Worm (Caenorhabditis elegans) whole organism, L1 larva: ENCODE results near the gene Y82E9BR.8.
A peak's percentile ranks its signal among the peaks of the same experiment; 100 is the strongest.

Experiments used
- aha-1 ChIP-seq: fragments of 150-350 bp; optimal IDR thresholded peaks from 2 replicates; lab custom pipeline; 2014; ENCODE audit warnings: missing biosample characterization, missing genetic modification characterization
- alr-1 ChIP-seq: fragments of 200-800 bp; sonication (Bioruptor generic); optimal IDR thresholded peaks from 2 replicates; lab custom pipeline; 2018; ENCODE audit warnings: borderline replicate concordance, mild to moderate bottlenecking, missing genetic modification characterization, missing compliant biosample characterization
- aly-2 ChIP-seq: fragments of 150-350 bp; optimal IDR thresholded peaks from 2 replicates; lab custom pipeline; 2014; ENCODE audit warnings: missing biosample characterization, missing genetic modification characterization
- ceh-82 ChIP-seq, 3 experiments: fragments of 150-350 bp in 1 of 3; sonication (generic microtip) in 2 of 3; optimal IDR thresholded peaks; 2 replicates each; lab custom pipeline; 2014 to 2017; ENCODE audit warnings: missing biosample characterization in 3 of 3, missing genetic modification characterization in 3 of 3
- ceh-88 ChIP-seq: fragments of 200-800 bp; sonication (Bioruptor generic); IDR thresholded peaks from 2 replicates; pipeline ENCODE4 v1.3.6; 2022; ENCODE audit warnings: missing genetic modification characterization, missing compliant biosample characterization
- ces-1 ChIP-seq: fragments of 150-350 bp; optimal IDR thresholded peaks from 2 replicates; lab custom pipeline; 2014; ENCODE audit warnings: missing biosample characterization, missing genetic modification reagents, missing genetic modification characterization
- dpl-1 ChIP-seq, 3 experiments: fragments of 150-350 bp in 2 of 3; sonication (generic microtip) in 1 of 3; optimal IDR thresholded peaks; 2 replicates each; lab custom pipeline; 2014 to 2017; ENCODE audit warnings: missing biosample characterization in 3 of 3, missing genetic modification characterization in 3 of 3, missing genetic modification reagents in 3 of 3
- dsc-1 ChIP-seq: sonication (generic microtip); optimal IDR thresholded peaks from 2 replicates; lab custom pipeline; 2016; ENCODE audit warnings: mild to moderate bottlenecking, missing genetic modification characterization, missing compliant biosample characterization
- efl-1 ChIP-seq, 4 experiments: fragments of 150-350 bp; optimal IDR thresholded peaks in 3 of 4; peaks in 1 of 4; 1 replicate in 1 of 4; 2 replicates in 3 of 4; lab custom pipeline; 2014; ENCODE audit warnings: missing biosample characterization in 2 of 4, missing genetic modification characterization in 2 of 4, missing genetic modification reagents in 2 of 4
- egl-13 ChIP-seq: sonication (generic microtip); optimal IDR thresholded peaks from 2 replicates; lab custom pipeline; 2016; ENCODE audit warnings: missing genotype, missing genetic modification reagents, missing genetic modification characterization, missing compliant biosample characterization
- elt-3 ChIP-seq, 6 experiments: fragments of 150-350 bp in 1 of 6; sonication (generic microtip); optimal IDR thresholded peaks; 2 replicates each; lab custom pipeline; 2017 to 2018; ENCODE audit warnings: missing biosample characterization in 6 of 6, missing genetic modification characterization in 6 of 6, inconsistent platforms in 1 of 6
- ets-5 ChIP-seq: fragments of 200-800 bp; sonication (Bioruptor generic); IDR thresholded peaks from 2 replicates; pipeline ENCODE4 v1.3.6; 2022; ENCODE audit warnings: missing genetic modification characterization, missing compliant biosample characterization
- fkh-4 ChIP-seq: sonication (generic microtip); optimal IDR thresholded peaks from 2 replicates; lab custom pipeline; 2016; ENCODE audit warnings: missing compliant biosample characterization, missing genetic modification characterization, borderline replicate concordance
- irx-1 ChIP-seq: sonication (generic microtip); optimal IDR thresholded peaks from 2 replicates; lab custom pipeline; 2016; ENCODE audit warnings: missing genetic modification characterization, missing compliant biosample characterization
- jun-1 ChIP-seq: fragments of 150-350 bp; optimal IDR thresholded peaks from 2 replicates; lab custom pipeline; 2014; ENCODE audit warnings: missing biosample characterization, missing genetic modification reagents, missing genetic modification characterization
- lin-13 ChIP-seq: fragments of 150-350 bp; optimal IDR thresholded peaks from 2 replicates; lab custom pipeline; 2014; ENCODE audit warnings: missing biosample characterization, missing genetic modification reagents, missing genetic modification characterization
- lin-14 ChIP-seq: fragments of 200-800 bp; sonication (Bioruptor generic); optimal IDR thresholded peaks from 2 replicates; lab custom pipeline; 2018; ENCODE audit warnings: mild to moderate bottlenecking, missing genetic modification characterization, moderate library complexity, missing compliant biosample characterization
- lin-35 ChIP-seq, 2 experiments: fragments of 150-350 bp; optimal IDR thresholded peaks; 2 replicates each; lab custom pipeline; 2014; ENCODE audit warnings: missing biosample characterization in 2 of 2, missing genetic modification characterization in 2 of 2, missing genetic modification reagents in 2 of 2
- lsy-2 ChIP-seq, 2 experiments: fragments of 150-350 bp; optimal IDR thresholded peaks; 2 replicates each; lab custom pipeline; 2014; ENCODE audit warnings: missing biosample characterization in 2 of 2, missing genetic modification characterization in 2 of 2
- nhr-237 ChIP-seq: fragments of 150-350 bp; optimal IDR thresholded peaks from 2 replicates; lab custom pipeline; 2014; ENCODE audit warnings: missing biosample characterization, missing genetic modification characterization
- nhr-28 ChIP-seq: fragments of 150-350 bp; optimal IDR thresholded peaks from 2 replicates; lab custom pipeline; 2014; ENCODE audit warnings: missing biosample characterization, missing genetic modification characterization
- nhr-47 ChIP-seq: sonication (generic microtip); optimal IDR thresholded peaks from 2 replicates; lab custom pipeline; 2016; ENCODE audit warnings: mild to moderate bottlenecking, missing genetic modification characterization, moderate library complexity, missing compliant biosample characterization
- nhr-71 ChIP-seq: sonication (generic microtip); optimal IDR thresholded peaks from 2 replicates; lab custom pipeline; 2016; ENCODE audit warnings: mild to moderate bottlenecking, missing genetic modification characterization, moderate library complexity, missing compliant biosample characterization
- nhr-76 ChIP-seq: sonication (generic microtip); optimal IDR thresholded peaks from 2 replicates; lab custom pipeline; 2017; ENCODE audit warnings: missing biosample characterization, missing genetic modification characterization
- nhr-77 ChIP-seq: fragments of 150-350 bp; optimal IDR thresholded peaks from 2 replicates; lab custom pipeline; 2014; ENCODE audit warnings: missing biosample characterization, missing genetic modification characterization
- nhr-90 ChIP-seq: sonication (generic microtip); optimal IDR thresholded peaks from 2 replicates; lab custom pipeline; 2016; ENCODE audit warnings: mild to moderate bottlenecking, missing genetic modification characterization, missing compliant biosample characterization; ENCODE audit not compliant: poor library complexity
- pag-3 ChIP-seq: sonication (generic microtip); optimal IDR thresholded peaks from 2 replicates; lab custom pipeline; 2017; ENCODE audit warnings: missing genetic modification characterization, mild to moderate bottlenecking, missing compliant biosample characterization, antibody characterized with exemption, borderline replicate concordance; ENCODE audit not compliant: insufficient read depth
- pax-3 ChIP-seq: fragments of 200-800 bp; sonication (Bioruptor generic); optimal IDR thresholded peaks from 2 replicates; lab custom pipeline; 2018; ENCODE audit warnings: mild to moderate bottlenecking, missing genetic modification characterization, moderate library complexity, missing compliant biosample characterization
- rnt-1 ChIP-seq: sonication (generic microtip); optimal IDR thresholded peaks from 2 replicates; lab custom pipeline; 2016; ENCODE audit warnings: mild to moderate bottlenecking, missing genetic modification characterization, moderate library complexity, missing compliant biosample characterization
- sptf-1 ChIP-seq: fragments of 150-350 bp; optimal IDR thresholded peaks from 2 replicates; lab custom pipeline; 2014; ENCODE audit warnings: missing biosample characterization, missing genetic modification characterization
- sup-37 ChIP-seq: fragments of 200-800 bp; sonication (Bioruptor generic); optimal IDR thresholded peaks from 2 replicates; lab custom pipeline; 2018; ENCODE audit warnings: mild to moderate bottlenecking, missing genetic modification characterization, missing compliant biosample characterization
- tbx-2 ChIP-seq: sonication (generic microtip); optimal IDR thresholded peaks from 2 replicates; lab custom pipeline; 2016; ENCODE audit warnings: missing genetic modification characterization, missing compliant biosample characterization
- unc-130 ChIP-seq: fragments of 150-350 bp; optimal IDR thresholded peaks from 2 replicates; lab custom pipeline; 2017; ENCODE audit warnings: missing biosample characterization, missing genetic modification characterization, inconsistent platforms
- unc-86 ChIP-seq: sonication (generic microtip); optimal IDR thresholded peaks from 2 replicates; lab custom pipeline; 2016; ENCODE audit warnings: missing genetic modification characterization, missing compliant biosample characterization
- vab-15 ChIP-seq: sonication (generic microtip); optimal IDR thresholded peaks from 2 replicates; lab custom pipeline; 2017; ENCODE audit warnings: missing genotype, mild to moderate bottlenecking, missing genetic modification characterization, missing compliant biosample characterization
- ztf-11 ChIP-seq, 2 experiments: sonication (generic microtip); optimal IDR thresholded peaks; 2 replicates each; lab custom pipeline; 2016 to 2017; ENCODE audit warnings: missing genetic modification characterization in 2 of 2, missing biosample characterization in 1 of 2, missing compliant biosample characterization in 1 of 2
- ztf-4 ChIP-seq: fragments of 150-350 bp; optimal IDR thresholded peaks from 2 replicates; lab custom pipeline; 2014; ENCODE audit warnings: missing biosample characterization, missing genetic modification characterization

Gene Y82E9BR.8

ce11 chrIII:1347003-1347402 is 10.9 kb downstream of the Y82E9BR.8 start:
- TF ChIP-seq tbx-2 (tag; lab: Kevin White, UChicago) (no peak), irx-1 (tag; lab: Kevin White, UChicago) (no peak), ceh-88 (no peak), aly-2 (tag; lab: Kevin White, UChicago) (no peak), efl-1 (optimal IDR thresholded peaks at IDR 0.05; lab: Kevin White, UChicago) (no peak), efl-1 (GFP tag; optimal IDR thresholded peaks at IDR 0.05 in 1 of 2; lab: Kevin White, UChicago) (peak in 1 of 2 experiments; percentile 51), dsc-1 (no peak), sup-37 (GFP tag; lab: Kevin White, UChicago) (no peak), ztf-11 (tag; optimal IDR thresholded peaks at IDR 0.05; lab: Kevin White, UChicago) (no peak), nhr-47 (tag; lab: Kevin White, UChicago) (no peak)

- TF ChIP-seq ceh-82 (tag; optimal IDR thresholded peaks at IDR 0.05; lab: Kevin White, UChicago) (no peak), egl-13 (no peak), nhr-90 (no peak), aha-1 (tag; lab: Kevin White, UChicago) (no peak), pag-3 (tag; lab: Kevin White, UChicago) (no peak), lin-13 (no peak), nhr-28 (no peak), ets-5 (no peak), fkh-4 (tag; lab: Kevin White, UChicago) (no peak), pax-3 (tag; lab: Kevin White, UChicago) (no peak), nhr-71 (tag; lab: Kevin White, UChicago) (no peak), lsy-2 (tag; optimal IDR thresholded peaks at IDR 0.05; lab: Kevin White, UChicago) (no peak), nhr-47 (tag; lab: Kevin White, UChicago) (no peak), alr-1 (tag; lab: Kevin White, UChicago) (no peak), sptf-1 (tag; lab: Kevin White, UChicago) (no peak), unc-130 (no peak), ces-1 (GFP tag; lab: Kevin White, UChicago) (no peak), nhr-237 (tag; lab: Kevin White, UChicago) (no peak), rnt-1 (no peak), lin-14 (GFP tag; lab: Kevin White, UChicago) (no peak)
These were observed 12.2 kb downstream of the Y82E9BR.8 start, which contains the start of gene Y82E9BL.6 for ce11 chrIII:1345694-1346093. TSS of gene Y82E9BL.6 (minus strand) at chrIII:1345794.

- TF ChIP-seq nhr-76 (tag; lab: Kevin White, UChicago) (no peak), rnt-1 (no peak), ces-1 (GFP tag; lab: Kevin White, UChicago) (no peak), aly-2 (tag; lab: Kevin White, UChicago) (no peak), dpl-1 (GFP tag; optimal IDR thresholded peaks at IDR 0.05; lab: Kevin White, UChicago) (peak in 1 of 3 experiments; percentile 44), efl-1 (optimal IDR thresholded peaks at IDR 0.05; lab: Kevin White, UChicago) (peak; percentile 27 to 63), efl-1 (GFP tag; optimal IDR thresholded peaks at IDR 0.05 in 1 of 2; lab: Kevin White, UChicago) (peak; percentile 62 to 76), lin-35 (GFP tag; optimal IDR thresholded peaks at IDR 0.05; lab: Kevin White, UChicago) (peak in 1 of 2 experiments; percentile 20), elt-3 (tag; optimal IDR thresholded peaks at IDR 0.05; lab: Kevin White, UChicago) (no peak)
- TF ChIP-seq, all 84 proteins: peak for 3
These were observed 14.9 kb downstream of the Y82E9BR.8 start, which contains the start of gene fbxa-27 for ce11 chrIII:1342919-1343419. TSS of gene fbxa-27 (plus strand) at chrIII:1342969.

- TF ChIP-seq nhr-28 (no peak), vab-15 (tag; lab: Kevin White, UChicago) (no peak), nhr-77 (tag; lab: Kevin White, UChicago) (no peak), irx-1 (tag; lab: Kevin White, UChicago) (no peak), ztf-4 (tag; lab: Kevin White, UChicago) (no peak), jun-1 (tag; lab: Kevin White, UChicago) (no peak), unc-86 (no peak)
These were observed 15.4 kb downstream of the Y82E9BR.8 start, which contains the start of gene fbxa-26 for ce11 chrIII:1342488-1342887. TSS of gene fbxa-26 (minus strand) at chrIII:1342522.
